Worm (Caenorhabditis elegans): ENCODE measurements around the gene K11G12.6.

Gene K11G12.6

DNA sequence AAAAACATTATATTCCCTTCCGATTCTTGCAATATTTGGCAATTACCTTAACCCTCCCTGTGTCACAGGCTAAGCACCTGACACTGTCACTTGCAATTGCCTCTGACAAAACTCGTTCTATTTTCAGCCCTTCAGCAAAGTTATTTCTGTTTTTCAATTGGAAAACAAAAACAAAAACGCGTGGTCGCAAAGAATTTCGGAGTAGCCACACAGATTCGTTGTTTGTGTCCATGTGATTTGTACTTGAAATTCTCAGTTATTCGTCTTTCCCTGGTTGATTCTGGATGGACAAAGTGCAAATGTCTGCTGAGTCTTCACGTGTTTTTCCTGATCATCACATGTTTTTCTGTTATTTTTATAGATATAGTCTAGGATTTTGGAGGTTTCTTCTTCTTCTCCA lies 6.0 kb upstream of the K11G12.6 start:
- no peak for TF ChIP-seq zag-1 (tag; optimal IDR thresholded peaks at IDR 0.05)
- no peak for TF ChIP-seq ceh-16 (tag; optimal IDR thresholded peaks at IDR 0.05)
- no peak for TF ChIP-seq nhr-11 (tag; optimal IDR thresholded peaks at IDR 0.05)
- TF ChIP-seq fos-1 (tag; optimal IDR thresholded peaks at IDR 0.05): no peak
- TF ChIP-seq nhr-43 (tag; optimal IDR thresholded peaks at IDR 0.05; ENCODE audit: poor library complexity, severe bottlenecking): peak; percentile 76
- TF ChIP-seq pqm-1 (tag; optimal IDR thresholded peaks at IDR 0.05): no peak
- no peak for TF ChIP-seq lin-15B (tag; optimal IDR thresholded peaks at IDR 0.05)
- no peak for TF ChIP-seq elt-1 (tag; optimal IDR thresholded peaks at IDR 0.05)
- no peak for TF ChIP-seq nhr-28 (tag; optimal IDR thresholded peaks at IDR 0.05)
- peak; percentile 3 for TF ChIP-seq pha-4 (tag; optimal IDR thresholded peaks at IDR 0.05)
- no peak for TF ChIP-seq tbx-2 (tag; optimal IDR thresholded peaks at IDR 0.05)
- peak; percentile 51 for TF ChIP-seq nfya-1 (tag; optimal IDR thresholded peaks at IDR 0.05; ENCODE audit: insufficient read depth)
- peak; percentile 37 for TF ChIP-seq lsy-12 (tag; optimal IDR thresholded peaks at IDR 0.05)
- TF ChIP-seq nhr-67 (tag; optimal IDR thresholded peaks at IDR 0.05): no peak
- TF ChIP-seq ztf-4 (tag; optimal IDR thresholded peaks at IDR 0.05): no peak
- TF ChIP-seq mdl-1 (tag; optimal IDR thresholded peaks at IDR 0.05): peak; percentile 48
- no peak for TF ChIP-seq jun-1 (tag; optimal IDR thresholded peaks at IDR 0.05)
- peak; percentile 22 for TF ChIP-seq nhr-23 (tag; optimal IDR thresholded peaks at IDR 0.05)
- no peak for TF ChIP-seq sea-2 (GFP tag; optimal IDR thresholded peaks at IDR 0.05)
- TF ChIP-seq lin-39 (tag; optimal IDR thresholded peaks at IDR 0.05): peak; percentile 20
- TF ChIP-seq unc-39 (tag; optimal IDR thresholded peaks at IDR 0.05): no peak
- TF ChIP-seq ceh-9 (tag; optimal IDR thresholded peaks at IDR 0.05): no peak
- peak; percentile 54 for TF ChIP-seq nhr-25 (tag; optimal IDR thresholded peaks at IDR 0.05)
- no peak for TF ChIP-seq egl-5 (tag; optimal IDR thresholded peaks at IDR 0.05)
- TF ChIP-seq nhr-12 (tag; optimal IDR thresholded peaks at IDR 0.05): no peak
- TF ChIP-seq fkh-2 (tag; optimal IDR thresholded peaks at IDR 0.05): no peak
- no peak for TF ChIP-seq elt-2 (tag; optimal IDR thresholded peaks at IDR 0.05)
- no peak for TF ChIP-seq ceh-82 (tag; optimal IDR thresholded peaks at IDR 0.05)
- no peak for TF ChIP-seq nhr-237 (tag; optimal IDR thresholded peaks at IDR 0.05)
- no peak for TF ChIP-seq snpc-4 (tag; optimal IDR thresholded peaks at IDR 0.05)
- no peak for TF ChIP-seq daf-12 (tag; optimal IDR thresholded peaks at IDR 0.05)
- no peak for TF ChIP-seq fkh-10 (GFP tag; optimal IDR thresholded peaks at IDR 0.05)
- TF ChIP-seq elt-3 (tag; optimal IDR thresholded peaks at IDR 0.05): no peak

DNA sequence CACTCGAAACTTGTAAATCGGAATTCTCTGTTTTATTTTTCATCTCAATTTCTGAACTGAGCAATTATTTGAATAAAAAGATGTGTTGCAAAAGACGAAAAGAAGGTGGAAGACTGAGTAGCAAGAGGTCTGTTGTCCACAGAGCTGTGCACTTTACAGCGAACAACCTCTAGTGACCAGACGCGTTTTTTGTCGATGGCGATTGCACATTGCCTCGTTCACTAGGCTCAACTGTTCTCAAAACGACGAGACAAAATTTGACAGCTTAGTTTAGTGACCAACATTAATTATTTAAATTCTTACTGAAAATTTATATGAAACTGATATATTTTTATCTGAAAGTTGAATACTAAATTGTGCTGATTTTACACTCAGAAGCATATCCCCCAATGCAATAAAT lies 3.7 kb upstream of the K11G12.6 start, which contains the start of gene R03E9.2:
TSS of gene R03E9.2 (minus strand) at position 101 of the 400 bp plus-strand sequence.
- TF ChIP-seq skn-1 (tag; optimal IDR thresholded peaks at IDR 0.05) (no peak), ama-1 (optimal IDR thresholded peaks at IDR 0.05) (no peak), fos-1 (tag; optimal IDR thresholded peaks at IDR 0.05) (no peak), unc-62 (GFP tag; optimal IDR thresholded peaks at IDR 0.05) (no peak), nhr-11 (tag; optimal IDR thresholded peaks at IDR 0.05) (no peak), R02D3.7 (tag; optimal IDR thresholded peaks at IDR 0.05) (no peak), nhr-43 (tag; optimal IDR thresholded peaks at IDR 0.05; ENCODE audit: poor library complexity, severe bottlenecking) (no peak), mdl-1 (tag; optimal IDR thresholded peaks at IDR 0.05) (no peak), ceh-16 (tag; optimal IDR thresholded peaks at IDR 0.05) (no peak), nhr-25 (tag; optimal IDR thresholded peaks at IDR 0.05) (no peak), ztf-4 (tag; optimal IDR thresholded peaks at IDR 0.05) (no peak), ceh-82 (tag; optimal IDR thresholded peaks at IDR 0.05) (no peak), egl-5 (tag; optimal IDR thresholded peaks at IDR 0.05) (no peak), nhr-237 (tag; optimal IDR thresholded peaks at IDR 0.05) (no peak), pqm-1 (tag; optimal IDR thresholded peaks at IDR 0.05) (no peak), nhr-67 (tag; optimal IDR thresholded peaks at IDR 0.05) (no peak), ZK546.5 (tag; optimal IDR thresholded peaks at IDR 0.05) (no peak)

DNA sequence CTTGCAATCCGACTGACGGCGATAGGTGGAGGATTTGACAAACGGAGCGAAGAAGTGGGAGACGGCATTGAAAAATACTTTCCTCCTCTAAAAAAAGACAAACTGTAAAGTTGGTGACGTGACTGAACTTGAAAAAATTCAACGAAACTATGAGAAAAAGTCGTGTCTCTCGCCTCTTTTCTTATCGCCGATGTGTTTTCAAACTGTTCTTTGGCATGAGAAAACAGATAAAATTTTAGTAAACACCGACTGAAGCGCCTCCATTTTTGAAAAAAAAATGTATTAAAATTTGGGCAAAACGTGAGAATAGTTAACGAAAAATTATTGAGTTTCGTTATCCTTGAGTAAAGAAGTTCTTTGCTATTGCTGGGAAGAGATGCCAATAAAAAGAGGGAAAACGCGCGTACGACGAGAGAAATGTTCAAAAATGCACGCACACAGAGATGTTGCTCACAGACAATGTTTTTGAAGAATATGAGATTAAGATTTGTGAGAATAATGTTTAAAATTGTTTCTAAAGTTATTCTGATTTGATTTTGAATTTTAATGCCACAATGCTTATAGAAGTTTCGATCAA lies 549 bp downstream of the K11G12.6 start:
- TF ChIP-seq daf-12 (tag; optimal IDR thresholded peaks at IDR 0.05) (no peak), egl-5 (tag; optimal IDR thresholded peaks at IDR 0.05) (no peak), nhr-67 (tag; optimal IDR thresholded peaks at IDR 0.05) (no peak), aly-2 (tag; optimal IDR thresholded peaks at IDR 0.05) (no peak), elt-2 (tag; optimal IDR thresholded peaks at IDR 0.05) (peak; percentile 64), zag-1 (tag; optimal IDR thresholded peaks at IDR 0.05) (no peak), unc-62 (GFP tag; optimal IDR thresholded peaks at IDR 0.05) (no peak), lin-39 (tag; optimal IDR thresholded peaks at IDR 0.05) (no peak), ceh-9 (tag; optimal IDR thresholded peaks at IDR 0.05) (no peak), ama-1 (optimal IDR thresholded peaks at IDR 0.05) (no peak), ceh-82 (tag; optimal IDR thresholded peaks at IDR 0.05) (no peak), mdl-1 (tag; optimal IDR thresholded peaks at IDR 0.05) (peak; percentile 52), skn-1 (tag; optimal IDR thresholded peaks at IDR 0.05) (no peak), ZK546.5 (tag; optimal IDR thresholded peaks at IDR 0.05) (no peak), pha-4 (tag; optimal IDR thresholded peaks at IDR 0.05) (peak; percentile 35), pqm-1 (tag; optimal IDR thresholded peaks at IDR 0.05) (peak; percentile 21), nhr-77 (tag; optimal IDR thresholded peaks at IDR 0.05) (no peak), egl-27 (tag; optimal IDR thresholded peaks at IDR 0.05) (no peak), elt-1 (tag; optimal IDR thresholded peaks at IDR 0.05) (no peak), R02D3.7 (tag; optimal IDR thresholded peaks at IDR 0.05) (no peak), unc-39 (tag; optimal IDR thresholded peaks at IDR 0.05) (no peak), elt-3 (tag; optimal IDR thresholded peaks at IDR 0.05) (no peak), nhr-12 (tag; optimal IDR thresholded peaks at IDR 0.05) (no peak), nhr-25 (tag; optimal IDR thresholded peaks at IDR 0.05) (no peak), mml-1 (tag; optimal IDR thresholded peaks at IDR 0.05) (no peak)
